Fruit fly (Drosophila melanogaster) whole organism: ENCODE measurements around the gene CG10559.

Experiments used
- EcR ChIP-seq, 2 experiments: fragments of >200 bp; optimal IDR thresholded peaks; 2 replicates each; lab custom pipeline; 2017; ENCODE audit warnings: missing biosample characterization in 2 of 2, missing genetic modification characterization in 2 of 2, missing genetic modification reagents in 2 of 2
- pan ChIP-seq: fragments of >200 bp; optimal IDR thresholded peaks from 2 replicates; lab custom pipeline; 2017
- psq ChIP-seq: fragments of >200 bp; optimal IDR thresholded peaks from 2 replicates; lab custom pipeline; 2017
- usp ChIP-seq: fragments of >200 bp; optimal IDR thresholded peaks from 2 replicates; lab custom pipeline; 2017; ENCODE audit warnings: missing biosample characterization, missing genetic modification characterization, mixed read lengths

dm6 chr3R:25292864-25293284 lies 23.0 kb downstream of the CG10559 start, which contains the start of gene CG31098:
- TF ChIP-seq usp = no peak
- no peak for TF ChIP-seq psq
- no peak for TF ChIP-seq pan (lab: Kevin White, UChicago)
- no peak for TF ChIP-seq EcR (GFP tag; optimal IDR thresholded peaks at IDR 0.05; lab: Kevin White, UChicago)
